Fruit fly (Drosophila melanogaster) whole organism, prepupa: Measurements from ENCODE around the gene CG6739.

Experiments used
- Blimp-1 ChIP-seq: fragments of 200-800 bp; sonication (Bioruptor generic); optimal IDR thresholded peaks from 3 replicates; lab custom pipeline; 2017; ENCODE audit warnings: missing biosample characterization, missing genetic modification characterization, mild to moderate bottlenecking, moderate library complexity, missing genetic modification reagents
- CG10631 ChIP-seq: fragments of 200-800 bp; sonication (Bioruptor generic); optimal IDR thresholded peaks from 2 replicates; lab custom pipeline; 2016; ENCODE audit warnings: missing biosample characterization, missing genetic modification characterization
- CG10669 ChIP-seq: fragments of 200-800 bp; sonication (Bioruptor generic); optimal IDR thresholded peaks from 3 replicates; lab custom pipeline; 2018; ENCODE audit warnings: missing biosample characterization, mild to moderate bottlenecking, missing genetic modification characterization, moderate library complexity
- CG11294 ChIP-seq: fragments of 200-800 bp; sonication (Bioruptor generic); IDR thresholded peaks from 2 replicates; pipeline ENCODE4 v1.3.6; 2022; ENCODE audit warnings: missing biosample characterization, missing genetic modification characterization
- CG1621 ChIP-seq: fragments of 200-800 bp; sonication (Bioruptor generic); optimal IDR thresholded peaks from 3 replicates; lab custom pipeline; 2018; ENCODE audit warnings: missing biosample characterization, mild to moderate bottlenecking, missing genetic modification characterization
- CG3032 ChIP-seq: fragments of 200-800 bp; optimal IDR thresholded peaks from 2 replicates; lab custom pipeline; 2019; ENCODE audit warnings: missing biosample characterization, mild to moderate bottlenecking, missing genetic modification characterization, moderate library complexity
- CG31627 ChIP-seq: fragments of 200-800 bp; sonication (Bioruptor generic); optimal IDR thresholded peaks from 3 replicates; lab custom pipeline; 2016; ENCODE audit warnings: missing biosample characterization, missing genetic modification characterization
- CG34406 ChIP-seq: fragments of 200-800 bp; sonication (Bioruptor generic); optimal IDR thresholded peaks from 3 replicates; lab custom pipeline; 2016; ENCODE audit warnings: missing biosample characterization, missing genetic modification characterization
- CG3919 ChIP-seq: fragments of 200-800 bp; sonication (Bioruptor generic); optimal IDR thresholded peaks from 3 replicates; lab custom pipeline; 2016; ENCODE audit warnings: missing biosample characterization, missing genetic modification characterization
- CG4318 ChIP-seq: fragments of 200-800 bp; sonication (Bioruptor generic); optimal IDR thresholded peaks from 3 replicates; lab custom pipeline; 2017; ENCODE audit warnings: missing biosample characterization, mild to moderate bottlenecking, missing genetic modification characterization
- CG6276 ChIP-seq: fragments of 200-800 bp; sonication (Bioruptor generic); optimal IDR thresholded peaks from 2 replicates; lab custom pipeline; 2017; ENCODE audit warnings: missing biosample characterization, mild to moderate bottlenecking, missing genetic modification characterization
- CG6792 ChIP-seq: fragments of 200-800 bp; sonication (Bioruptor generic); optimal IDR thresholded peaks from 3 replicates; lab custom pipeline; 2016; ENCODE audit warnings: missing biosample characterization, missing genetic modification characterization
- CG6854 ChIP-seq: fragments of 200-800 bp; sonication (Bioruptor generic); optimal IDR thresholded peaks from 2 replicates; lab custom pipeline; 2017; ENCODE audit warnings: missing biosample characterization, mild to moderate bottlenecking, missing genetic modification characterization
- CG7368 ChIP-seq: fragments of 200-800 bp; sonication (Bioruptor generic); optimal IDR thresholded peaks from 3 replicates; lab custom pipeline; 2016; ENCODE audit warnings: missing biosample characterization, missing genetic modification characterization
- CG8119 ChIP-seq: fragments of 200-800 bp; sonication (Bioruptor generic); IDR thresholded peaks from 3 replicates; pipeline ENCODE4 v1.3.6; 2022; ENCODE audit warnings: missing biosample characterization, missing genetic modification characterization
- CG8632 ChIP-seq: fragments of 200-800 bp; sonication (Bioruptor generic); optimal IDR thresholded peaks from 3 replicates; lab custom pipeline; 2016; ENCODE audit warnings: missing biosample characterization, missing genetic modification characterization
- Ets21C ChIP-seq: fragments of 200-800 bp; sonication (Bioruptor generic); optimal IDR thresholded peaks from 3 replicates; lab custom pipeline; 2016; ENCODE audit warnings: missing biosample characterization, missing genetic modification characterization
- Ets96B ChIP-seq: fragments of 200-800 bp; optimal IDR thresholded peaks from 2 replicates; lab custom pipeline; 2019; ENCODE audit warnings: missing biosample characterization, mild to moderate bottlenecking, missing genetic modification characterization, moderate library complexity
- Gug ChIP-seq: fragments of 200-800 bp; sonication (Bioruptor generic); IDR thresholded peaks from 2 replicates; pipeline ENCODE4 v1.3.6; 2022; ENCODE audit warnings: missing biosample characterization, missing genetic modification characterization
- Hr38 ChIP-seq: sonication (Bioruptor generic); optimal IDR thresholded peaks from 2 replicates; lab custom pipeline; 2016; ENCODE audit warnings: missing biosample characterization, missing genetic modification characterization
- Hr39 ChIP-seq: fragments of 200-800 bp; sonication (Bioruptor generic); optimal IDR thresholded peaks from 2 replicates; lab custom pipeline; 2016; ENCODE audit warnings: missing biosample characterization, missing genetic modification characterization
- Hr4 ChIP-seq: fragments of 200-800 bp; sonication (Bioruptor generic); optimal IDR thresholded peaks from 3 replicates; lab custom pipeline; 2016; ENCODE audit warnings: missing biosample characterization, missing genetic modification characterization
- Lpt ChIP-seq: fragments of 200-800 bp; sonication (Bioruptor generic); optimal IDR thresholded peaks from 3 replicates; lab custom pipeline; 2016; ENCODE audit warnings: missing biosample characterization, missing genetic modification characterization
- Met ChIP-seq: fragments of 200-800 bp; sonication (Bioruptor generic); optimal IDR thresholded peaks from 3 replicates; lab custom pipeline; 2016; ENCODE audit warnings: missing biosample characterization, missing genetic modification characterization
- OdsH ChIP-seq: fragments of 200-800 bp; sonication (Bioruptor generic); optimal IDR thresholded peaks from 3 replicates; lab custom pipeline; 2016; ENCODE audit warnings: missing biosample characterization, missing genetic modification characterization
- Smox ChIP-seq: fragments of 200-800 bp; sonication (Bioruptor generic); optimal IDR thresholded peaks from 3 replicates; lab custom pipeline; 2016; ENCODE audit warnings: missing biosample characterization, missing genetic modification characterization
- Sox14 ChIP-seq: fragments of 200-800 bp; sonication (Bioruptor generic); optimal IDR thresholded peaks from 3 replicates; lab custom pipeline; 2016; ENCODE audit warnings: missing biosample characterization, missing genetic modification characterization
- Sox15 ChIP-seq: fragments of 200-800 bp; sonication (Bioruptor generic); optimal IDR thresholded peaks from 3 replicates; lab custom pipeline; 2016; ENCODE audit warnings: missing biosample characterization, missing genetic modification characterization
- achi ChIP-seq: fragments of 200-800 bp; sonication (Bioruptor generic); optimal IDR thresholded peaks from 3 replicates; lab custom pipeline; 2016; ENCODE audit warnings: missing biosample characterization, missing genetic modification characterization
- acj6 ChIP-seq: fragments of 200-800 bp; sonication (Bioruptor generic); optimal IDR thresholded peaks from 3 replicates; lab custom pipeline; 2016; ENCODE audit warnings: missing biosample characterization, missing genetic modification characterization
- dac ChIP-seq: fragments of 200-800 bp; sonication (Bioruptor generic); optimal IDR thresholded peaks from 2 replicates; lab custom pipeline; 2017; ENCODE audit warnings: missing biosample characterization, mild to moderate bottlenecking, missing genetic modification characterization
- dsx ChIP-seq: fragments of 200-800 bp; optimal IDR thresholded peaks from 3 replicates; lab custom pipeline; 2019; ENCODE audit warnings: missing biosample characterization, mild to moderate bottlenecking, missing genetic modification characterization, moderate library complexity; ENCODE audit not compliant: poor library complexity, severe bottlenecking
- eg ChIP-seq: fragments of 200-800 bp; sonication (Bioruptor generic); IDR thresholded peaks from 3 replicates; pipeline ENCODE4 v1.3.6; 2022; ENCODE audit warnings: missing biosample characterization, missing genetic modification characterization
- esn ChIP-seq: fragments of 200-800 bp; sonication (Bioruptor generic); optimal IDR thresholded peaks from 2 replicates; lab custom pipeline; 2016; ENCODE audit warnings: missing biosample characterization, mild to moderate bottlenecking, missing genetic modification characterization, moderate library complexity
- fd59A ChIP-seq: fragments of 200-800 bp; sonication (Bioruptor generic); optimal IDR thresholded peaks from 2 replicates; lab custom pipeline; 2017; ENCODE audit warnings: missing biosample characterization, mild to moderate bottlenecking, missing genetic modification characterization, missing genetic modification reagents
- fd85E ChIP-seq: fragments of 200-800 bp; sonication (Bioruptor generic); optimal IDR thresholded peaks from 3 replicates; lab custom pipeline; 2016; ENCODE audit warnings: missing biosample characterization, missing genetic modification characterization
- fkh ChIP-seq: fragments of 200-800 bp; sonication (Bioruptor generic); optimal IDR thresholded peaks from 3 replicates; lab custom pipeline; 2017; ENCODE audit warnings: missing biosample characterization, mild to moderate bottlenecking, missing genetic modification characterization, moderate library complexity
- lz ChIP-seq: fragments of 200-800 bp; sonication (Bioruptor generic); optimal IDR thresholded peaks from 3 replicates; lab custom pipeline; 2016; ENCODE audit warnings: missing biosample characterization, missing genetic modification characterization
- net ChIP-seq: fragments of 200-800 bp; sonication (Bioruptor generic); optimal IDR thresholded peaks from 3 replicates; lab custom pipeline; 2016; ENCODE audit warnings: missing biosample characterization, missing genetic modification characterization
- pdm3 ChIP-seq: fragments of 200-800 bp; sonication (Bioruptor generic); optimal IDR thresholded peaks from 3 replicates; lab custom pipeline; 2016; ENCODE audit warnings: missing biosample characterization, missing genetic modification characterization
- salr ChIP-seq, 2 experiments: fragments of 200-800 bp; sonication (Bioruptor generic); optimal IDR thresholded peaks; 3 replicates each; lab custom pipeline; 2016 to 2018; ENCODE audit warnings: missing biosample characterization in 2 of 2, missing genetic modification characterization in 2 of 2, mild to moderate bottlenecking in 1 of 2
- spab ChIP-seq: fragments of 200-800 bp; sonication (Bioruptor generic); optimal IDR thresholded peaks from 2 replicates; lab custom pipeline; 2017; ENCODE audit warnings: missing biosample characterization, mild to moderate bottlenecking, missing genetic modification characterization, missing genetic modification reagents
- ss ChIP-seq, 2 experiments: fragments of 200-800 bp; sonication (Bioruptor generic); optimal IDR thresholded peaks; 2 replicates in 1 of 2; 3 replicates in 1 of 2; lab custom pipeline; 2017 to 2018; ENCODE audit warnings: mild to moderate bottlenecking in 2 of 2, missing biosample characterization in 2 of 2, missing genetic modification characterization in 2 of 2, moderate library complexity in 1 of 2
- svp ChIP-seq: fragments of 200-800 bp; sonication (Bioruptor generic); peaks from one replicate; lab custom pipeline; 2016; ENCODE audit warnings: missing biosample characterization, missing genetic modification characterization
- topi ChIP-seq: fragments of 200-800 bp; sonication (Bioruptor generic); optimal IDR thresholded peaks from 3 replicates; lab custom pipeline; 2016; ENCODE audit warnings: missing biosample characterization, missing genetic modification characterization

The CG6739 gene

dm6 chr2L:7601875-7602274 lies 6.3 kb upstream of the CG6739 start (continued):
- TF ChIP-seq Lpt (GFP tag; lab: Kevin White, UChicago) = peak; percentile 82
- peak; percentile 73 for TF ChIP-seq CG3032 (tag; lab: Kevin White, UChicago)
- peak; percentile 60 for TF ChIP-seq CG4318 (GFP tag; lab: Kevin White, UChicago)
- peak; percentile 65 for TF ChIP-seq acj6 (GFP tag; lab: Kevin White, UChicago)
- peak; percentile 49 to 67 for TF ChIP-seq ss (GFP tag; optimal IDR thresholded peaks at IDR 0.05; lab: Kevin White, UChicago)
- peak; percentile 81 for TF ChIP-seq Gug (GFP tag; lab: Robert Waterston, UW)
- peak; percentile 48 for TF ChIP-seq CG7368
- peak; percentile 75 for TF ChIP-seq CG10631 (GFP tag; lab: Kevin White, UChicago)
- TF ChIP-seq Sox14 = peak; percentile 57
- no peak for TF ChIP-seq svp (GFP tag; lab: Kevin White, UChicago)
- TF ChIP-seq Hr38 (GFP tag; lab: Kevin White, UChicago) = no peak
- TF ChIP-seq lz (GFP tag; lab: Kevin White, UChicago) = peak; percentile 34
- peak; percentile 50 for TF ChIP-seq CG1621 (tag; lab: Kevin White, UChicago)
- peak; percentile 63 for TF ChIP-seq net (GFP tag; lab: Kevin White, UChicago)
- no peak for TF ChIP-seq Met (GFP tag; lab: Kevin White, UChicago)
- peak; percentile 65; the same call in 1 of the 2 replicates for TF ChIP-seq CG11294 (GFP tag; lab: Robert Waterston, UW)

dm6 chr2L:7605300-7605699 lies 2.9 kb upstream of the CG6739 start, which contains the start of gene Cyp4d21:
Gene Cyp4d21, plus strand, starts transcription at chr2L:7605600.
- TF ChIP-seq esn (GFP tag; lab: Kevin White, UChicago) (no peak), CG7368 (no peak), topi (no peak), CG4318 (GFP tag; lab: Kevin White, UChicago) (no peak), CG8119 (GFP tag; lab: Robert Waterston, UW) (no peak), dac (GFP tag; lab: Kevin White, UChicago) (no peak), fkh (GFP tag; lab: Kevin White, UChicago) (no peak), CG3919 (no peak)
- TF ChIP-seq, all 60 proteins: peak for 0

dm6 chr2L:7611580-7611979 lies 3.4 kb downstream of the CG6739 start:
- TF ChIP-seq CG8632 (GFP tag; lab: Kevin White, UChicago) = peak; percentile 47
- peak; percentile 69 for TF ChIP-seq Hr4 (GFP tag; lab: Kevin White, UChicago)
- peak; percentile 38 for TF ChIP-seq Smox (GFP tag; lab: Kevin White, UChicago)
- peak; percentile 72 for TF ChIP-seq CG10631 (GFP tag; lab: Kevin White, UChicago)
- TF ChIP-seq CG6854 (GFP tag; lab: Kevin White, UChicago) = no peak
- peak; percentile 58 for TF ChIP-seq CG6276 (GFP tag; lab: Kevin White, UChicago)
- peak; percentile 82 for TF ChIP-seq pdm3 (GFP tag; lab: Kevin White, UChicago)
- TF ChIP-seq CG7368 = peak; percentile 68
- TF ChIP-seq Ets96B (tag; lab: Kevin White, UChicago) = peak; percentile 70
- peak; percentile 44 for TF ChIP-seq CG3919
- TF ChIP-seq eg (GFP tag; lab: Robert Waterston, UW) = peak; percentile 80
- TF ChIP-seq Sox15 = peak; percentile 38
- TF ChIP-seq Hr39 (GFP tag; lab: Kevin White, UChicago) = peak; percentile 61
- peak; percentile 34 for TF ChIP-seq topi
- peak; percentile 41 to 55 for TF ChIP-seq salr (GFP tag; optimal IDR thresholded peaks at IDR 0.05; lab: Kevin White, UChicago)
- TF ChIP-seq Sox14 = peak; percentile 73
- TF ChIP-seq dac (GFP tag; lab: Kevin White, UChicago) = no peak
- peak; percentile 15 for TF ChIP-seq dsx
- TF ChIP-seq CG8119 (GFP tag; lab: Robert Waterston, UW) = peak; percentile 80
- TF ChIP-seq net (GFP tag; lab: Kevin White, UChicago) = peak; percentile 70
- peak; percentile 49 for TF ChIP-seq CG31627 (GFP tag; lab: Kevin White, UChicago)
- peak; percentile 25 for TF ChIP-seq CG4318 (GFP tag; lab: Kevin White, UChicago)
- TF ChIP-seq CG6792 = peak; percentile 58
- peak; percentile 72 for TF ChIP-seq CG3032 (tag; lab: Kevin White, UChicago)
- peak; percentile 58 for TF ChIP-seq Lpt (GFP tag; lab: Kevin White, UChicago)
- TF ChIP-seq Ets21C (GFP tag; lab: Kevin White, UChicago) = peak; percentile 32
- TF ChIP-seq Gug (GFP tag; lab: Robert Waterston, UW) = peak; percentile 74
- TF ChIP-seq spab (GFP tag; lab: Kevin White, UChicago) = peak; percentile 51
- peak; percentile 56 for TF ChIP-seq CG34406 (GFP tag; lab: Kevin White, UChicago)
- peak; percentile 78 for TF ChIP-seq svp (GFP tag; lab: Kevin White, UChicago)
- TF ChIP-seq achi (GFP tag; lab: Kevin White, UChicago) = peak; percentile 78
- TF ChIP-seq acj6 (GFP tag; lab: Kevin White, UChicago) = peak; percentile 51
- TF ChIP-seq fd85E (GFP tag; lab: Kevin White, UChicago) = peak; percentile 39
- TF ChIP-seq fd59A (GFP tag; lab: Kevin White, UChicago) = peak; percentile 15
- TF ChIP-seq CG10669 (GFP tag; lab: Kevin White, UChicago) = peak; percentile 60
- peak; percentile 50 for TF ChIP-seq Blimp-1 (GFP tag; lab: Kevin White, UChicago)
- TF ChIP-seq OdsH = peak; percentile 81
